Worm (Caenorhabditis elegans) whole organism, L3 larva: Measurements from ENCODE around the gene sru-29.

Experiments
- R02D3.7 ChIP-seq: fragments of 150-350 bp; optimal IDR thresholded peaks from 2 replicates; lab custom pipeline; 2014; ENCODE audit warnings: missing biosample characterization, missing genetic modification characterization
- ZK546.5 ChIP-seq: sonication (generic microtip); optimal IDR thresholded peaks from 2 replicates; lab custom pipeline; 2017; ENCODE audit warnings: missing biosample characterization, missing genetic modification characterization
- ceh-16 ChIP-seq: sonication (generic microtip); optimal IDR thresholded peaks from 2 replicates; lab custom pipeline; 2017; ENCODE audit warnings: missing biosample characterization, missing genetic modification characterization
- ceh-28 ChIP-seq: fragments of 150-350 bp; optimal IDR thresholded peaks from 2 replicates; lab custom pipeline; 2014; ENCODE audit warnings: missing biosample characterization, missing genetic modification reagents, missing genetic modification characterization
- ceh-82 ChIP-seq: fragments of 150-350 bp; optimal IDR thresholded peaks from 2 replicates; lab custom pipeline; 2014; ENCODE audit warnings: missing biosample characterization, missing genetic modification characterization
- ceh-9 ChIP-seq: sonication (generic microtip); optimal IDR thresholded peaks from 2 replicates; lab custom pipeline; 2018; ENCODE audit warnings: missing biosample characterization, missing genetic modification characterization
- daf-12 ChIP-seq: fragments of 150-350 bp; optimal IDR thresholded peaks from 2 replicates; lab custom pipeline; 2014; ENCODE audit warnings: missing biosample characterization, missing genetic modification reagents, missing genetic modification characterization
- egl-5 ChIP-seq: fragments of 150-350 bp; optimal IDR thresholded peaks from 2 replicates; lab custom pipeline; 2017; ENCODE audit warnings: missing biosample characterization, missing genetic modification reagents, missing genetic modification characterization, inconsistent platforms
- elt-1 ChIP-seq: fragments of 150-350 bp; optimal IDR thresholded peaks from 2 replicates; lab custom pipeline; 2014; ENCODE audit warnings: missing biosample characterization, missing genetic modification characterization
- elt-2 ChIP-seq: sonication (generic microtip); optimal IDR thresholded peaks from 2 replicates; lab custom pipeline; 2016; ENCODE audit warnings: missing genetic modification reagents, mild to moderate bottlenecking, missing genetic modification characterization, missing compliant biosample characterization
- elt-3 ChIP-seq, 3 experiments: fragments of 150-350 bp in 1 of 3; sonication (generic microtip) in 2 of 3; optimal IDR thresholded peaks; 2 replicates in 2 of 3; 4 replicates in 1 of 3; lab custom pipeline; 2014 to 2017; ENCODE audit warnings: missing biosample characterization in 3 of 3, missing genetic modification characterization in 3 of 3
- eor-1 ChIP-seq, 2 experiments: fragments of 150-350 bp; optimal IDR thresholded peaks; 2 replicates each; lab custom pipeline; 2014 to 2018; ENCODE audit warnings: missing biosample characterization in 2 of 2, missing genetic modification characterization in 2 of 2
- fkh-10 ChIP-seq: sonication (generic microtip); optimal IDR thresholded peaks from 2 replicates; lab custom pipeline; 2017; ENCODE audit warnings: missing biosample characterization, missing genetic modification reagents, missing genetic modification characterization
- fkh-2 ChIP-seq: fragments of 150-350 bp; optimal IDR thresholded peaks from 2 replicates; lab custom pipeline; 2014; ENCODE audit warnings: missing biosample characterization, missing genetic modification reagents, missing genetic modification characterization
- hmg-11 ChIP-seq: sonication (generic microtip); optimal IDR thresholded peaks from 2 replicates; lab custom pipeline; 2016; ENCODE audit warnings: missing genetic modification characterization, missing compliant biosample characterization
- lin-15B ChIP-seq: fragments of 150-350 bp; optimal IDR thresholded peaks from 2 replicates; lab custom pipeline; 2014; ENCODE audit warnings: missing biosample characterization, missing genetic modification characterization
- lin-39 ChIP-seq: fragments of 150-350 bp; optimal IDR thresholded peaks from 2 replicates; lab custom pipeline; 2018; ENCODE audit warnings: missing biosample characterization, missing genetic modification reagents, missing genetic modification characterization
- lsy-12 ChIP-seq: sonication (generic microtip); optimal IDR thresholded peaks from 2 replicates; lab custom pipeline; 2016; ENCODE audit warnings: mild to moderate bottlenecking, missing genetic modification characterization, missing compliant biosample characterization
- mdl-1 ChIP-seq: fragments of 150-350 bp; optimal IDR thresholded peaks from 2 replicates; lab custom pipeline; 2014; ENCODE audit warnings: missing biosample characterization, missing genetic modification characterization
- mml-1 ChIP-seq: fragments of 150-350 bp; sonication (generic microtip); optimal IDR thresholded peaks from 3 replicates; lab custom pipeline; 2014; ENCODE audit warnings: missing biosample characterization, missing genetic modification characterization
- nhr-11 ChIP-seq: fragments of 150-350 bp; optimal IDR thresholded peaks from 2 replicates; lab custom pipeline; 2014; ENCODE audit warnings: missing biosample characterization, missing genetic modification characterization
- nhr-12 ChIP-seq: fragments of 150-350 bp; optimal IDR thresholded peaks from 2 replicates; lab custom pipeline; 2014; ENCODE audit warnings: missing biosample characterization, missing genetic modification characterization
- nhr-23 ChIP-seq: fragments of 150-350 bp; optimal IDR thresholded peaks from 2 replicates; lab custom pipeline; 2014; ENCODE audit warnings: missing biosample characterization, missing genetic modification reagents, missing genetic modification characterization
- nhr-237 ChIP-seq: fragments of 150-350 bp; optimal IDR thresholded peaks from 2 replicates; lab custom pipeline; 2014; ENCODE audit warnings: missing biosample characterization, missing genetic modification characterization
- nhr-25 ChIP-seq: sonication (generic microtip); optimal IDR thresholded peaks from 2 replicates; lab custom pipeline; 2017; ENCODE audit warnings: missing biosample characterization, missing genetic modification characterization
- nhr-28 ChIP-seq: fragments of 150-350 bp; optimal IDR thresholded peaks from 2 replicates; lab custom pipeline; 2014; ENCODE audit warnings: missing biosample characterization, missing genetic modification characterization
- nhr-67 ChIP-seq: fragments of 150-350 bp; optimal IDR thresholded peaks from 2 replicates; lab custom pipeline; 2014; ENCODE audit warnings: missing biosample characterization, missing genetic modification characterization
- nhr-76 ChIP-seq: fragments of 150-350 bp; sonication (generic microtip); optimal IDR thresholded peaks from 5 replicates; lab custom pipeline; 2014; ENCODE audit warnings: missing biosample characterization, missing genetic modification characterization
- nhr-77 ChIP-seq: fragments of 150-350 bp; optimal IDR thresholded peaks from 2 replicates; lab custom pipeline; 2014; ENCODE audit warnings: missing biosample characterization, missing genetic modification characterization
- pha-4 ChIP-seq: fragments of 150-350 bp; optimal IDR thresholded peaks from 2 replicates; lab custom pipeline; 2014; ENCODE audit warnings: missing biosample characterization, missing genetic modification reagents, missing genetic modification characterization
- pqm-1 ChIP-seq: fragments of 150-350 bp; optimal IDR thresholded peaks from 2 replicates; lab custom pipeline; 2017; ENCODE audit warnings: missing biosample characterization, missing genetic modification characterization, inconsistent platforms
- sea-2 ChIP-seq: fragments of 150-350 bp; sonication (generic microtip); optimal IDR thresholded peaks from 4 replicates; lab custom pipeline; 2014; ENCODE audit warnings: missing biosample characterization, missing genetic modification reagents, missing genetic modification characterization
- snpc-4 ChIP-seq: fragments of 150-350 bp; optimal IDR thresholded peaks from 2 replicates; lab custom pipeline; 2014; ENCODE audit warnings: missing biosample characterization, missing genetic modification characterization
- tbx-2 ChIP-seq: sonication (generic microtip); optimal IDR thresholded peaks from 2 replicates; lab custom pipeline; 2016; ENCODE audit warnings: mild to moderate bottlenecking, missing genetic modification characterization, missing compliant biosample characterization
- unc-39 ChIP-seq: sonication (generic microtip); optimal IDR thresholded peaks from 4 replicates; lab custom pipeline; 2017; ENCODE audit warnings: missing biosample characterization, missing genetic modification characterization
- unc-62 ChIP-seq: fragments of 150-350 bp; sonication (generic microtip); optimal IDR thresholded peaks from 4 replicates; lab custom pipeline; 2014; ENCODE audit warnings: missing biosample characterization, missing genetic modification reagents, missing genetic modification characterization
- zag-1 ChIP-seq: fragments of 150-350 bp; optimal IDR thresholded peaks from 2 replicates; lab custom pipeline; 2014; ENCODE audit warnings: missing biosample characterization, missing genetic modification characterization
- ztf-11 ChIP-seq: fragments of 150-350 bp; optimal IDR thresholded peaks from 2 replicates; lab custom pipeline; 2014; ENCODE audit warnings: missing biosample characterization, missing genetic modification characterization

Gene sru-29

DNA sequence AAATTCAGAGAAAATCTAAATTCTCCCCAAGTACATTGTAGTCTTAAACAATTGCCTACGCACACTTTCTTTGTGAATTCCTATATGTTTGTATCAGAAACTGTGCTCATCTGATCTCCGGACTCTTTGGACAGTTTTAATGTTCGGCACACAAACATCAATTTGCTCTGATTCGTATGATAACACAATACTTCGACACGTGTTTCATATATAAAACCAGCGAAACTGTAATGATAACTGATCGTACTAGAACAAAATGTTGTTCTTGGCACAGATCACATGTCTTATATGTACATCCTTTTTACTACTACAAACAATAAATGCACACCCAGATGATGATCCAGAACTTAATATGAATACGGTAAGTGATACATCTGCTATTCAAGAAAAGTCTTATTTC lies 19.9 kb upstream of the sru-29 start, which contains the start of gene lipl-2:
TSS of gene lipl-2 (plus strand) at position 236 of the 400 bp plus-strand sequence.
- TF ChIP-seq elt-2 (tag; lab: Kevin White, UChicago), result peak; percentile 87
- TF ChIP-seq pqm-1 (tag; lab: Kevin White, UChicago), result peak; percentile 81
- no peak for TF ChIP-seq nhr-76 (tag; lab: Kevin White, UChicago)
- TF ChIP-seq nhr-28 (tag; lab: Kevin White, UChicago), result no peak
- TF ChIP-seq pha-4, result peak; percentile 61
- no peak for TF ChIP-seq nhr-67
- TF ChIP-seq, all 47 proteins: peak for 3

DNA sequence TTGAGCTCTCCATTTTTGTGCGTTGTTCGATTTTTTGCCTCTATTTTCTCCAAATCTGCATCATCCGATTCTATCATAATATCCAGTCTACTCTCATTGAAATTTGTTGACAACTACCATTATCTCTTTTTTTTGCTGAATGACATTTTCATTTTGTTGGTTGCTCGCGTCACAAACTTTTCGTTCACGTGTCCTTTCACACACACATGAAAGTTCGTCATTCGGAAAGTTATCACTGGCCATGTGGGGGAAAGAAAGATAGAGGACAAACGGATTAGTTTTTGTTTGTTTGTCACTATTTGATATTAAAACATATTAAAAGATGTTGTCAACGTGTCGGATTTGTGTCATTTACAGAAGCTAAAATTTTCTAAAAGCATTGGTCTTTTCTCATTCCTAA lies 16.3 kb upstream of the sru-29 start:
- TF ChIP-seq elt-2 (tag; lab: Kevin White, UChicago) (peak; percentile 23), nhr-28 (tag; lab: Kevin White, UChicago) (no peak)

DNA sequence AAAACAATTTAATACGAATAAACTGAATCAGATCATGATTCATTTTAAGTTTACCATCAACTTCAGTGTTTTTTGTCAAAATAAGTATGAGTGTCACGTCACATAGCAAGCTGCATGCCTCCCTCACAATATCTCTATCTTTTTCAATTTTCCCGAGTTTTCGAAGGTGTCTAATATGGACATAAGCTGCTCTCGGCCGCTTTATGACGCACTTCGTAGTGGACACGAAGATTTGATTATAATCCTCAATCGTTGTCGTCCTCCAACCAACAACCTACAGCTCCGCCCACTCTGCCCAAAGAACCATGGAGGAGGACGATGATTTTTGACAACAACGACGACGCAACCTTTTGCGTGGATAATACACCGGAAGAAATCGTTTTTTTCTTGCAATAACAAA lies 15.3 kb upstream of the sru-29 start:
- TF ChIP-seq nhr-11 (tag; lab: Kevin White, UChicago), result no peak
- no peak for TF ChIP-seq zag-1 (tag; lab: Kevin White, UChicago)
- no peak for TF ChIP-seq nhr-23 (tag; lab: Kevin White, UChicago)
- TF ChIP-seq daf-12, result no peak
- TF ChIP-seq mdl-1 (tag; lab: Kevin White, UChicago), result no peak
- TF ChIP-seq unc-39, result no peak
- TF ChIP-seq elt-1 (tag; lab: Kevin White, UChicago), result no peak
- no peak for TF ChIP-seq nhr-67
- no peak for TF ChIP-seq fkh-2
- TF ChIP-seq snpc-4, result no peak
- no peak for TF ChIP-seq ZK546.5
- TF ChIP-seq mml-1 (tag; lab: Kevin White, UChicago), result no peak
- TF ChIP-seq pha-4, result no peak
- no peak for TF ChIP-seq elt-3 (tag; optimal IDR thresholded peaks at IDR 0.05; lab: Kevin White, UChicago)
- no peak for TF ChIP-seq eor-1 (tag; optimal IDR thresholded peaks at IDR 0.05; lab: Kevin White, UChicago)
- no peak for TF ChIP-seq tbx-2 (tag; lab: Kevin White, UChicago)
- no peak for TF ChIP-seq nhr-77
- no peak for TF ChIP-seq nhr-12 (tag; lab: Kevin White, UChicago)
- TF ChIP-seq sea-2, result no peak
- TF ChIP-seq ztf-11 (tag; lab: Kevin White, UChicago), result no peak

DNA sequence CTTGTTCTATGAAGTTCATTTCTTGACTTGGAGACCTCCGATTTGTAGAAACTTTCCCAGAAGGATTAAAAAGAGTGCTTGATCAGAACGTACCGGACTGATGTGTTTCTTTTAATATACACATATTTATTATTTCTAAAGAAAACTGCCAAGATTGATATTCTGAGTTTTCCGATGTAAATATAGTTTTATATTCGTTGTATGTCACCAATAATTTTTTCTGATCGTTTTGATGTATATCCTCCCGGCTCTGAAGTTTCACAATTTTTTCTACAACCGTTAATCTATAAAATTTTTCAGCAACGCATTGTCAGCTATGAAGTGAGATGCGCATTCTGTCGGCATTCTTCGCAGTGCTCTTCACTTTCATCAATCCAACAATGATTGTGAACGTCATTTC lies 14.7 kb upstream of the sru-29 start, which contains the start of gene F46B6.9:
TSS of gene F46B6.9 (plus strand) at position 301 of the 400 bp plus-strand sequence.
- TF ChIP-seq ceh-9 (no peak), lin-15B (tag; lab: Kevin White, UChicago) (no peak), mdl-1 (tag; lab: Kevin White, UChicago) (no peak), unc-62 (GFP tag; lab: Kevin White, UChicago) (no peak), R02D3.7 (tag; lab: Kevin White, UChicago) (no peak), elt-3 (tag; optimal IDR thresholded peaks at IDR 0.05; lab: Kevin White, UChicago) (no peak), zag-1 (tag; lab: Kevin White, UChicago) (no peak), nhr-12 (tag; lab: Kevin White, UChicago) (no peak), ztf-11 (tag; lab: Kevin White, UChicago) (no peak), ceh-28 (no peak)
- TF ChIP-seq, all 47 proteins: peak for 0

DNA sequence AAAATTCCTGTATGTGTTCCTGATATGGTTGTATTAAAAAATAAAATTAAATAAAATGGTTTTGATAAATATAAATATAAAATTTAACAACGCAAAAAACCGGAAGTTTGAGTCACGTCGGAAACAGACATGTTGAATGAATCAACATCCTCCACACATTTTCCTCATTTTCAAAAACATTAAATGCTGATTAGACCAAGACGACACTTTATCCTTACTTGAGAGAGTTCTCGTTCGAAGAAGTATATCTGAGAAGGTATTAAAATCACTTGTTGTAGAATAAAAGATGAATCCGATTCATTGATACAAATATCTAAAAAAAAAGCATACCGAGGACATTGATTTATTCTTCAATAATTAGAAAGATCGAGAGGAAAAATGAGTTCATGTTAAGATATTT lies 13.0 kb upstream of the sru-29 start:
- TF ChIP-seq lsy-12 (tag; lab: Kevin White, UChicago) (no peak), sea-2 (no peak), elt-2 (tag; lab: Kevin White, UChicago) (no peak), nhr-12 (tag; lab: Kevin White, UChicago) (no peak), egl-5 (tag; lab: Kevin White, UChicago) (no peak), fkh-10 (GFP tag; lab: Kevin White, UChicago) (no peak), elt-3 (tag; optimal IDR thresholded peaks at IDR 0.05; lab: Kevin White, UChicago) (no peak), hmg-11 (tag; lab: Kevin White, UChicago) (no peak), lin-15B (tag; lab: Kevin White, UChicago) (no peak), R02D3.7 (tag; lab: Kevin White, UChicago) (no peak), ceh-82 (tag; lab: Kevin White, UChicago) (no peak), nhr-237 (no peak), nhr-77 (no peak), ceh-16 (tag; lab: Kevin White, UChicago) (no peak), mml-1 (tag; lab: Kevin White, UChicago) (no peak), nhr-11 (tag; lab: Kevin White, UChicago) (no peak), lin-39 (tag; lab: Kevin White, UChicago) (no peak), nhr-25 (tag; lab: Kevin White, UChicago) (no peak)
